ENCODE assay signal across 3 fruit fly cellular contexts in genomic region chr3L:18011715-18012512, dm6.
A peak's percentile ranks its signal among the peaks of the same experiment; 100 is the strongest.
TF ChIP-seq lines count a peak whose summit lies in the region.

No protein-coding gene starts in this region.

TF ChIP-seq in whole organism, embryonic, 481 proteins besides CTCF, POLR2A, EP300 and RAD21 (continued from another document):
- peak; percentile 62 for TF ChIP-seq nom (GFP tag; optimal IDR thresholded peaks at IDR 0.05; lab: Kevin White, UChicago)
- no peak for TF ChIP-seq CG7928 (GFP tag; optimal IDR thresholded peaks at IDR 0.05; lab: Kevin White, UChicago)
- peak; percentile 39 for TF ChIP-seq sd (tag; optimal IDR thresholded peaks at IDR 0.05; lab: Kevin White, UChicago)
- peak; percentile 88 for TF ChIP-seq Drgx (GFP tag; IDR thresholded peaks at IDR 0.05; lab: Robert Waterston, UW)
- no peak for TF ChIP-seq BEAF-32 (GFP tag; optimal IDR thresholded peaks at IDR 0.05; lab: Kevin White, UChicago)
- TF ChIP-seq Rfx (GFP tag; IDR thresholded peaks at IDR 0.05; lab: Robert Waterston, UW): 0 out of 2 replicates have a peak, but pooled peaks have one; percentile 14
- no peak for TF ChIP-seq CG1602 (GFP tag; optimal IDR thresholded peaks at IDR 0.05; lab: Kevin White, UChicago)

TF ChIP-seq in whole organism, prepupa, 60 proteins besides CTCF, POLR2A, EP300 and RAD21 (continued from another document):
- TF ChIP-seq CG16779 (tag; optimal IDR thresholded peaks at IDR 0.05; lab: Kevin White, UChicago): peak; percentile 87
- peak; percentile 100 for TF ChIP-seq CG31627 (GFP tag; optimal IDR thresholded peaks at IDR 0.05; lab: Kevin White, UChicago)
- TF ChIP-seq CG11294 (GFP tag; IDR thresholded peaks at IDR 0.05; lab: Robert Waterston, UW): peak; percentile 57; the same call in 1 of the 2 replicates
- peak; percentile 99 for TF ChIP-seq Ets21C (GFP tag; optimal IDR thresholded peaks at IDR 0.05; lab: Kevin White, UChicago)
- peak; percentile 98 for TF ChIP-seq Eip75B (GFP tag; optimal IDR thresholded peaks at IDR 0.05; lab: Kevin White, UChicago)
- TF ChIP-seq Hr39 (GFP tag; optimal IDR thresholded peaks at IDR 0.05; lab: Kevin White, UChicago): peak; percentile 100
- TF ChIP-seq fkh (GFP tag; optimal IDR thresholded peaks at IDR 0.05; lab: Kevin White, UChicago): no peak
- TF ChIP-seq Eip78C (GFP tag; lab: Kevin White, UChicago): peak; percentile 99
- TF ChIP-seq CG10631 (GFP tag; optimal IDR thresholded peaks at IDR 0.05; lab: Kevin White, UChicago): peak; percentile 97
- peak; percentile 83 for TF ChIP-seq fd59A (GFP tag; optimal IDR thresholded peaks at IDR 0.05; lab: Kevin White, UChicago)
- peak; percentile 98 for TF ChIP-seq Blimp-1 (GFP tag; optimal IDR thresholded peaks at IDR 0.05; lab: Kevin White, UChicago)
- peak; percentile 85 for TF ChIP-seq CG1621 (tag; optimal IDR thresholded peaks at IDR 0.05; lab: Kevin White, UChicago)
- peak; percentile 97 for TF ChIP-seq OdsH (GFP tag; optimal IDR thresholded peaks at IDR 0.05; lab: Kevin White, UChicago)
- peak; percentile 100 for TF ChIP-seq esn (GFP tag; optimal IDR thresholded peaks at IDR 0.05; lab: Kevin White, UChicago)
- peak; percentile 90 for TF ChIP-seq Lpt (GFP tag; optimal IDR thresholded peaks at IDR 0.05; lab: Kevin White, UChicago)
- TF ChIP-seq ss (GFP tag; optimal IDR thresholded peaks at IDR 0.05; lab: Kevin White, UChicago): peak; percentile 73 to 79
- TF ChIP-seq CG8319 (GFP tag; optimal IDR thresholded peaks at IDR 0.05; lab: Kevin White, UChicago): peak; percentile 98
- peak; percentile 100 for TF ChIP-seq Smox (GFP tag; optimal IDR thresholded peaks at IDR 0.05; lab: Kevin White, UChicago)
- TF ChIP-seq CG8119 (GFP tag; IDR thresholded peaks at IDR 0.05; lab: Robert Waterston, UW): peak; percentile 92
- peak; percentile 85 for TF ChIP-seq spab (GFP tag; optimal IDR thresholded peaks at IDR 0.05; lab: Kevin White, UChicago)
- peak; percentile 96 for TF ChIP-seq CG11762 (GFP tag; optimal IDR thresholded peaks at IDR 0.05; lab: Kevin White, UChicago; ENCODE audit: insufficient read depth)
- peak; percentile 96 for TF ChIP-seq CG7368 (GFP tag; optimal IDR thresholded peaks at IDR 0.05; lab: Kevin White, UChicago)
- peak; percentile 99 for TF ChIP-seq Sox14 (GFP tag; optimal IDR thresholded peaks at IDR 0.05; lab: Kevin White, UChicago)
- TF ChIP-seq CG10669 (GFP tag; optimal IDR thresholded peaks at IDR 0.05; lab: Kevin White, UChicago): peak; percentile 89
- peak; percentile 98 for TF ChIP-seq CG11902 (GFP tag; optimal IDR thresholded peaks at IDR 0.05; lab: Kevin White, UChicago)
- peak; percentile 97 for TF ChIP-seq Sox15 (GFP tag; optimal IDR thresholded peaks at IDR 0.05; lab: Kevin White, UChicago)
- TF ChIP-seq CG3032 (tag; optimal IDR thresholded peaks at IDR 0.05; lab: Kevin White, UChicago): peak; percentile 79
- peak; percentile 100 for TF ChIP-seq lz (GFP tag; optimal IDR thresholded peaks at IDR 0.05; lab: Kevin White, UChicago)
- peak; percentile 96 for TF ChIP-seq net (GFP tag; optimal IDR thresholded peaks at IDR 0.05; lab: Kevin White, UChicago)
- TF ChIP-seq eg (GFP tag; IDR thresholded peaks at IDR 0.05; lab: Robert Waterston, UW): peak; percentile 89
- TF ChIP-seq CG32006 (GFP tag; optimal IDR thresholded peaks at IDR 0.05; lab: Kevin White, UChicago): peak; percentile 92
- TF ChIP-seq CG6163 (GFP tag; IDR thresholded peaks at IDR 0.05; lab: Robert Waterston, UW): peak; percentile 96
- peak; percentile 99 for TF ChIP-seq CG34406 (GFP tag; optimal IDR thresholded peaks at IDR 0.05; lab: Kevin White, UChicago)
- peak; percentile 98 for TF ChIP-seq CG3919 (GFP tag; optimal IDR thresholded peaks at IDR 0.05; lab: Kevin White, UChicago)
- peak; percentile 80 for TF ChIP-seq CG6808 (GFP tag; optimal IDR thresholded peaks at IDR 0.05; lab: Kevin White, UChicago)
- peak; percentile 97 for TF ChIP-seq CG8632 (GFP tag; optimal IDR thresholded peaks at IDR 0.05; lab: Kevin White, UChicago)
- TF ChIP-seq Ets96B (tag; optimal IDR thresholded peaks at IDR 0.05; lab: Kevin White, UChicago): peak; percentile 88
- TF ChIP-seq CG6854 (GFP tag; optimal IDR thresholded peaks at IDR 0.05; lab: Kevin White, UChicago): peak; percentile 99
- TF ChIP-seq salr (GFP tag; optimal IDR thresholded peaks at IDR 0.05; lab: Kevin White, UChicago): peak; percentile 74 to 93
- peak; percentile 86 for TF ChIP-seq dac (GFP tag; optimal IDR thresholded peaks at IDR 0.05; lab: Kevin White, UChicago)
- peak; percentile 99 for TF ChIP-seq acj6 (GFP tag; optimal IDR thresholded peaks at IDR 0.05; lab: Kevin White, UChicago)
TF ChIP-seq in whole organism, prepupa: peak in this region for 59.

TF ChIP-seq in whole organism, wandering third instar larva, 38 proteins besides CTCF, POLR2A, EP300 and RAD21 (continued from another document):
- TF ChIP-seq Hnf4 (GFP tag; optimal IDR thresholded peaks at IDR 0.05; lab: Kevin White, UChicago): peak; percentile 99
- peak; percentile 99 for TF ChIP-seq CG32264 (GFP tag; optimal IDR thresholded peaks at IDR 0.05; lab: Kevin White, UChicago)
- TF ChIP-seq Dfd (GFP tag; optimal IDR thresholded peaks at IDR 0.05; lab: Kevin White, UChicago): peak; percentile 59
- peak; percentile 97 for TF ChIP-seq dsf (GFP tag; optimal IDR thresholded peaks at IDR 0.05; lab: Kevin White, UChicago; ENCODE audit: borderline replicate concordance)
- TF ChIP-seq Vsx2 (GFP tag; optimal IDR thresholded peaks at IDR 0.05; lab: Kevin White, UChicago; ENCODE audit: partially characterized antibody): no peak
- TF ChIP-seq CrebA (GFP tag; optimal IDR thresholded peaks at IDR 0.05; lab: Kevin White, UChicago; ENCODE audit: borderline replicate concordance): no peak
- peak; percentile 99 for TF ChIP-seq HLH106 (tag; optimal IDR thresholded peaks at IDR 0.05; lab: Kevin White, UChicago)
- peak; percentile 99 for TF ChIP-seq Hr83 (GFP tag; optimal IDR thresholded peaks at IDR 0.05; lab: Kevin White, UChicago; ENCODE audit: poor library complexity, severe bottlenecking)
- TF ChIP-seq sage (GFP tag; optimal IDR thresholded peaks at IDR 0.05; lab: Kevin White, UChicago): peak; percentile 99
- peak; percentile 99 for TF ChIP-seq rgr (GFP tag; optimal IDR thresholded peaks at IDR 0.05; lab: Kevin White, UChicago)
- no peak for TF ChIP-seq pan (optimal IDR thresholded peaks at IDR 0.05; lab: Kevin White, UChicago)
- peak; percentile 99 for TF ChIP-seq dmrt93B (GFP tag; optimal IDR thresholded peaks at IDR 0.05; lab: Kevin White, UChicago)
- TF ChIP-seq foxo (GFP tag; optimal IDR thresholded peaks at IDR 0.05; lab: Kevin White, UChicago): peak; percentile 97 to 98
- peak; percentile 93 for TF ChIP-seq Mio (GFP tag; optimal IDR thresholded peaks at IDR 0.05; lab: Kevin White, UChicago)
- TF ChIP-seq N (GFP tag; optimal IDR thresholded peaks at IDR 0.05; lab: Kevin White, UChicago): no peak
